Fruit fly (Drosophila melanogaster) whole organism, embryonic: ENCODE results near the gene FBXO11.

Source experiments
- Abd-B ChIP-seq: fragments of 200-800 bp; sonication (Bioruptor generic); optimal IDR thresholded peaks from 2 replicates; lab custom pipeline; 2018; ENCODE audit warnings: missing biosample characterization, mild to moderate bottlenecking, missing genetic modification characterization, moderate library complexity
- Atf6 ChIP-seq: fragments of 200-800 bp; sonication (Bioruptor generic); IDR thresholded peaks from 2 replicates; pipeline ENCODE4 v1.3.6; 2022; ENCODE audit warnings: missing biosample characterization, missing genetic modification characterization
- B-H2 ChIP-seq: fragments of 200-800 bp; sonication (Bioruptor generic); optimal IDR thresholded peaks from 2 replicates; lab custom pipeline; 2018; ENCODE audit warnings: missing biosample characterization, mild to moderate bottlenecking, missing genetic modification characterization
- BEAF-32 ChIP-seq: fragments of 200-800 bp; sonication (Bioruptor generic); optimal IDR thresholded peaks from 3 replicates; lab custom pipeline; 2017; ENCODE audit warnings: missing biosample characterization, missing genetic modification characterization, mild to moderate bottlenecking, moderate library complexity, missing genetic modification reagents
- CG10565 ChIP-seq: fragments of 200-800 bp; sonication (Bioruptor generic); optimal IDR thresholded peaks from 3 replicates; lab custom pipeline; 2016; ENCODE audit warnings: missing biosample characterization, mild to moderate bottlenecking, missing genetic modification characterization
- CG11247 ChIP-seq: fragments of 200-800 bp; sonication (Bioruptor generic); IDR thresholded peaks from 2 replicates; pipeline ENCODE4 v1.3.6; 2022; ENCODE audit warnings: missing biosample characterization, missing genetic modification characterization
- CG12219 ChIP-seq: fragments of 200-800 bp; sonication (Bioruptor generic); optimal IDR thresholded peaks from 3 replicates; lab custom pipeline; 2018; ENCODE audit warnings: missing biosample characterization, mild to moderate bottlenecking, missing genetic modification characterization
- CG13123 ChIP-seq: fragments of 200-800 bp; sonication (Bioruptor generic); optimal IDR thresholded peaks from 2 replicates; lab custom pipeline; 2016; ENCODE audit warnings: missing biosample characterization, missing genetic modification characterization
- CG14441 ChIP-seq: fragments of 200-800 bp; sonication (Bioruptor generic); IDR thresholded peaks from 2 replicates; pipeline ENCODE4 v1.3.6; 2022; ENCODE audit warnings: missing biosample characterization, missing genetic modification characterization
- CG14965 ChIP-seq: fragments of 200-800 bp; sonication (Bioruptor generic); optimal IDR thresholded peaks from 2 replicates; lab custom pipeline; 2016; ENCODE audit warnings: missing biosample characterization, missing genetic modification characterization, borderline replicate concordance
- CG1602 ChIP-seq: fragments of 200-800 bp; sonication (Bioruptor generic); optimal IDR thresholded peaks from 3 replicates; lab custom pipeline; 2016; ENCODE audit warnings: missing biosample characterization, missing genetic modification characterization
- CG17385 ChIP-seq: fragments of 200-800 bp; sonication (Bioruptor generic); optimal IDR thresholded peaks from 3 replicates; lab custom pipeline; 2018; ENCODE audit warnings: missing biosample characterization, mild to moderate bottlenecking, missing genetic modification characterization
- CG33557 ChIP-seq: fragments of 200-800 bp; sonication (Bioruptor generic); optimal IDR thresholded peaks from 2 replicates; lab custom pipeline; 2019; ENCODE audit warnings: missing biosample characterization, mild to moderate bottlenecking, missing genetic modification characterization, moderate library complexity
- CG3847 ChIP-seq: fragments of 200-800 bp; sonication (Bioruptor generic); IDR thresholded peaks from 2 replicates; pipeline ENCODE4 v1.3.6; 2022; ENCODE audit warnings: missing biosample characterization, missing genetic modification characterization
- CG4360 ChIP-seq: fragments of 200-800 bp; sonication (Bioruptor generic); IDR thresholded peaks from 2 replicates; pipeline ENCODE4 v1.3.6; 2022; ENCODE audit warnings: missing biosample characterization, missing genetic modification characterization
- CG4617 ChIP-seq: fragments of 200-800 bp; sonication (Bioruptor generic); optimal IDR thresholded peaks from 3 replicates; lab custom pipeline; 2016; ENCODE audit warnings: missing biosample characterization, missing genetic modification characterization, borderline replicate concordance
- CG6689 ChIP-seq: fragments of 200-800 bp; sonication (Bioruptor generic); IDR thresholded peaks from 2 replicates; pipeline ENCODE4 v1.3.6; 2022; ENCODE audit warnings: missing biosample characterization, missing genetic modification characterization
- CG9727 ChIP-seq: fragments of 200-800 bp; sonication (Bioruptor generic); optimal IDR thresholded peaks from 3 replicates; lab custom pipeline; 2017; ENCODE audit warnings: missing biosample characterization, mild to moderate bottlenecking, missing genetic modification characterization
- CG9932 ChIP-seq: fragments of 200-800 bp; sonication (Bioruptor generic); IDR thresholded peaks from 2 replicates; pipeline ENCODE4 v1.3.6; 2022; ENCODE audit warnings: missing biosample characterization, missing genetic modification characterization
- Dll ChIP-seq: fragments of 200-800 bp; sonication (Bioruptor generic); IDR thresholded peaks from 4 replicates; pipeline ENCODE4 v1.3.6; 2022; ENCODE audit warnings: missing biosample characterization, missing genetic modification characterization; ENCODE audit not compliant: partially characterized antibody
- Dp ChIP-seq: fragments of 200-800 bp; sonication (Bioruptor generic); optimal IDR thresholded peaks from 2 replicates; lab custom pipeline; 2018; ENCODE audit warnings: missing biosample characterization, mild to moderate bottlenecking, missing genetic modification characterization, moderate library complexity
- GATAe ChIP-seq: fragments of 200-800 bp; sonication (Bioruptor generic); conservative IDR thresholded peaks from 2 replicates; pipeline ENCODE4 v1.3.6; 2022; ENCODE audit warnings: missing biosample characterization, missing genetic modification characterization
- HLH3B ChIP-seq: fragments of 200-800 bp; sonication (Bioruptor generic); IDR thresholded peaks from 2 replicates; pipeline ENCODE4 v1.3.6; 2022; ENCODE audit warnings: missing biosample characterization, missing genetic modification characterization
- MESR4 ChIP-seq: fragments of 200-800 bp; sonication (Bioruptor generic); optimal IDR thresholded peaks from 2 replicates; lab custom pipeline; 2018; ENCODE audit warnings: missing biosample characterization, mild to moderate bottlenecking, missing genetic modification characterization, moderate library complexity
- NC2α ChIP-seq: fragments of 200-800 bp; sonication (Bioruptor generic); optimal IDR thresholded peaks from 2 replicates; lab custom pipeline; 2016; ENCODE audit warnings: missing biosample characterization, missing genetic modification characterization
- NFAT ChIP-seq: fragments of 200-800 bp; sonication (Bioruptor generic); IDR thresholded peaks from 2 replicates; pipeline ENCODE4 v1.3.6; 2022; ENCODE audit warnings: missing biosample characterization, missing genetic modification characterization
- Rfx ChIP-seq: fragments of 200-800 bp; sonication (Bioruptor generic); IDR thresholded peaks from 2 replicates; pipeline ENCODE4 v1.3.6; 2022; ENCODE audit warnings: missing biosample characterization, missing genetic modification characterization
- Sin3A ChIP-seq: fragments of >200 bp; optimal IDR thresholded peaks from 2 replicates; lab custom pipeline; 2018
- Xbp1 ChIP-seq: fragments of 200-800 bp; sonication (Bioruptor generic); optimal IDR thresholded peaks from 3 replicates; lab custom pipeline; 2016; ENCODE audit warnings: missing biosample characterization, mild to moderate bottlenecking, missing genetic modification characterization
- bcd ChIP-seq: fragments of 200-800 bp; sonication (Bioruptor generic); optimal IDR thresholded peaks from 2 replicates; lab custom pipeline; 2017; ENCODE audit warnings: missing biosample characterization, mild to moderate bottlenecking, missing genetic modification characterization
- bowl ChIP-seq: fragments of 200-800 bp; sonication (Bioruptor generic); IDR thresholded peaks from 2 replicates; pipeline ENCODE4 v1.3.6; 2022; ENCODE audit warnings: missing biosample characterization, missing genetic modification characterization
- cato ChIP-seq: fragments of 200-800 bp; sonication (Bioruptor generic); optimal IDR thresholded peaks from 2 replicates; lab custom pipeline; 2016; ENCODE audit warnings: missing biosample characterization, missing genetic modification characterization, borderline replicate concordance
- chm ChIP-seq: fragments of 200-800 bp; sonication (Bioruptor generic); IDR thresholded peaks from 2 replicates; pipeline ENCODE4 v1.3.6; 2022; ENCODE audit warnings: missing biosample characterization, missing genetic modification characterization
- dpn ChIP-seq, 2 experiments: fragments of 200-800 bp; sonication (Bioruptor generic); optimal IDR thresholded peaks; 3 replicates each; lab custom pipeline; 2016; ENCODE audit warnings: missing biosample characterization in 2 of 2, missing genetic modification characterization in 2 of 2
- ems ChIP-seq: fragments of 200-800 bp; sonication (Bioruptor generic); optimal IDR thresholded peaks from 3 replicates; lab custom pipeline; 2016; ENCODE audit warnings: missing biosample characterization, missing genetic modification characterization
- en ChIP-seq: fragments of 200-800 bp; sonication (Bioruptor generic); optimal IDR thresholded peaks from 2 replicates; lab custom pipeline; 2016; ENCODE audit warnings: missing biosample characterization, missing genetic modification characterization
- gcm ChIP-seq: fragments of 200-800 bp; sonication (Bioruptor generic); optimal IDR thresholded peaks from 2 replicates; lab custom pipeline; 2019; ENCODE audit warnings: missing biosample characterization, mild to moderate bottlenecking, missing genetic modification characterization, moderate library complexity
- gfzf ChIP-seq: fragments of 200-800 bp; sonication (Bioruptor generic); optimal IDR thresholded peaks from 2 replicates; lab custom pipeline; 2016; ENCODE audit warnings: missing biosample characterization, mild to moderate bottlenecking, missing genetic modification characterization, moderate library complexity
- grau ChIP-seq: fragments of 200-800 bp; optimal IDR thresholded peaks from 3 replicates; lab custom pipeline; 2019; ENCODE audit warnings: missing biosample characterization, mild to moderate bottlenecking, missing genetic modification characterization, moderate library complexity
- h ChIP-seq: fragments of >200 bp; optimal IDR thresholded peaks from 2 replicates; lab custom pipeline; 2017
- ind ChIP-seq: fragments of 200-800 bp; sonication (Bioruptor generic); optimal IDR thresholded peaks from 3 replicates; lab custom pipeline; 2016; ENCODE audit warnings: missing biosample characterization, missing genetic modification characterization
- klu ChIP-seq: fragments of 200-800 bp; sonication (Bioruptor generic); IDR thresholded peaks from 2 replicates; pipeline ENCODE4 v1.3.6; 2022; ENCODE audit warnings: missing biosample characterization, missing genetic modification characterization
- org-1 ChIP-seq: fragments of 200-800 bp; sonication (Bioruptor generic); optimal IDR thresholded peaks from 2 replicates; lab custom pipeline; 2017; ENCODE audit warnings: missing biosample characterization, missing genetic modification characterization
- pan ChIP-seq, 4 experiments: fragments of >200 bp in 3 of 4; fragments of 200-800 bp in 1 of 4; sonication (Bioruptor generic) in 1 of 4; optimal IDR thresholded peaks in 3 of 4; IDR thresholded peaks in 1 of 4; 2 replicates each; pipeline versions ENCODE4 v1.3.6 to Lab custom; 2017 to 2022; ENCODE audit warnings: missing biosample characterization in 2 of 4, missing genetic modification characterization in 2 of 4, mixed read lengths in 1 of 4
- pum ChIP-seq: fragments of 200-800 bp; sonication (Bioruptor generic); optimal IDR thresholded peaks from 2 replicates; lab custom pipeline; 2016; ENCODE audit warnings: missing biosample characterization, missing genetic modification characterization
- slbo ChIP-seq: fragments of 200-800 bp; sonication (Bioruptor generic); IDR thresholded peaks from 2 replicates; pipeline ENCODE4 v1.3.6; 2022; ENCODE audit warnings: missing biosample characterization, missing genetic modification characterization
- tap ChIP-seq: fragments of 200-800 bp; optimal IDR thresholded peaks from 3 replicates; lab custom pipeline; 2019; ENCODE audit warnings: missing biosample characterization, mild to moderate bottlenecking, missing genetic modification characterization, moderate library complexity
- tin ChIP-seq: fragments of 200-800 bp; sonication (Bioruptor generic); optimal IDR thresholded peaks from 3 replicates; lab custom pipeline; 2016; ENCODE audit warnings: missing biosample characterization, missing genetic modification characterization
- trem ChIP-seq: fragments of 200-800 bp; optimal IDR thresholded peaks from 3 replicates; lab custom pipeline; 2019; ENCODE audit warnings: missing biosample characterization, mild to moderate bottlenecking, missing genetic modification characterization, moderate library complexity
- vfl ChIP-seq: fragments of 200-800 bp; sonication (Bioruptor generic); optimal IDR thresholded peaks from 2 replicates; lab custom pipeline; 2016; ENCODE audit warnings: missing biosample characterization, missing genetic modification characterization

FBXO11 gene

dm6 chr3R:9800644-9801330 is 8.4 kb downstream of the FBXO11 start, which contains the start of the genes CG9467 and CG8526 (continued):
- TF ChIP-seq B-H2: no peak
- peak; percentile 15 for TF ChIP-seq pum (GFP tag; lab: Kevin White, UChicago)
- TF ChIP-seq Sin3A: peak; percentile 59
- TF ChIP-seq en: no peak
- no peak for TF ChIP-seq CG4360 (GFP tag; lab: Robert Waterston, UW)
- TF ChIP-seq CG13123 (GFP tag; lab: Kevin White, UChicago): no peak
- TF ChIP-seq Abd-B (GFP tag; lab: Kevin White, UChicago): peak; percentile 87
- TF ChIP-seq CG6689 (GFP tag; lab: Robert Waterston, UW): peak; percentile 39; the same call in 1 of the 2 replicates
- TF ChIP-seq ind: peak; percentile 79
- TF ChIP-seq chm (GFP tag; lab: Robert Waterston, UW): 0 out of 2 replicates have a peak, but pooled peaks have one; percentile 37
- TF ChIP-seq klu (GFP tag; lab: Robert Waterston, UW): no peak; the same call in 1 of the 2 replicates
- no peak for TF ChIP-seq h
- peak; percentile 68; the same call in 1 of the 2 replicates for TF ChIP-seq Rfx (GFP tag; lab: Robert Waterston, UW)
- peak; percentile 76 for TF ChIP-seq tin
- no peak for TF ChIP-seq tap (tag; lab: Kevin White, UChicago)
- peak; percentile 86 for TF ChIP-seq CG9932 (GFP tag; lab: Robert Waterston, UW)
- TF ChIP-seq HLH3B (GFP tag; lab: Robert Waterston, UW): peak; percentile 41; the same call in 1 of the 2 replicates
- peak; percentile 47 for TF ChIP-seq CG33557 (GFP tag; lab: Kevin White, UChicago)
- peak; percentile 40 for TF ChIP-seq vfl
- TF ChIP-seq CG17385 (GFP tag; lab: Kevin White, UChicago): no peak
- TF ChIP-seq BEAF-32 (GFP tag; lab: Kevin White, UChicago): peak; percentile 89
- TF ChIP-seq cato: peak; percentile 44
- TF ChIP-seq GATAe (GFP tag; lab: Robert Waterston, UW): no peak
- no peak for TF ChIP-seq CG12219 (GFP tag; lab: Kevin White, UChicago)
- no peak for TF ChIP-seq org-1 (GFP tag; lab: Kevin White, UChicago)
- peak; percentile 77 for TF ChIP-seq grau
- no peak for TF ChIP-seq CG10565
- peak; percentile 61 for TF ChIP-seq CG1602
- TF ChIP-seq Dp (GFP tag; lab: Kevin White, UChicago): peak; percentile 77
- peak; percentile 52 to 71 for TF ChIP-seq dpn (GFP tag; optimal IDR thresholded peaks at IDR 0.05; lab: Kevin White, UChicago)
- TF ChIP-seq ems (GFP tag; lab: Kevin White, UChicago): peak; percentile 24
- TF ChIP-seq CG4617: peak; percentile 80
- peak; percentile 67 for TF ChIP-seq bcd (GFP tag; lab: Kevin White, UChicago)
- TF ChIP-seq CG9727 (GFP tag; lab: Kevin White, UChicago): peak; percentile 69
- peak; percentile 88 for TF ChIP-seq Dll (GFP tag; lab: Robert Waterston, UW)
- no peak for TF ChIP-seq CG14965 (GFP tag; lab: Kevin White, UChicago)
- TF ChIP-seq NFAT (GFP tag; lab: Robert Waterston, UW): peak; percentile 64
- no peak for TF ChIP-seq bowl (GFP tag; lab: Robert Waterston, UW)
- TF ChIP-seq Atf6: peak; percentile 51; the same call in 1 of the 2 replicates
- TF ChIP-seq slbo: peak; percentile 86
- TF ChIP-seq gfzf (GFP tag; lab: Kevin White, UChicago): peak; percentile 70
- TF ChIP-seq trem (tag; lab: Kevin White, UChicago): peak; percentile 79
- no peak for TF ChIP-seq NC2α (GFP tag; lab: Kevin White, UChicago)
- TF ChIP-seq gcm (GFP tag; lab: Kevin White, UChicago): no peak
- TF ChIP-seq CG14441 (GFP tag; lab: Robert Waterston, UW): peak; percentile 58
- peak; percentile 86 for TF ChIP-seq MESR4 (GFP tag; lab: Kevin White, UChicago)
- peak; percentile 80 for TF ChIP-seq Xbp1
- peak; percentile 77 for TF ChIP-seq CG3847 (GFP tag; lab: Robert Waterston, UW)
- TF ChIP-seq CG11247: 0 out of 2 replicates have a peak, but pooled peaks have one; percentile 29
- no peak for TF ChIP-seq pan (optimal IDR thresholded peaks at IDR 0.05; lab: Kevin White, UChicago)
- TF ChIP-seq pan (GFP tag; optimal IDR thresholded peaks at IDR 0.05 in 1 of 2, IDR thresholded peaks at IDR 0.05 in 1 of 2): peak in 1 of 2 experiments; percentile 34
